Worm (Caenorhabditis elegans): ENCODE data around the gene C16B8.3.

The C16B8.3 gene

DNA sequence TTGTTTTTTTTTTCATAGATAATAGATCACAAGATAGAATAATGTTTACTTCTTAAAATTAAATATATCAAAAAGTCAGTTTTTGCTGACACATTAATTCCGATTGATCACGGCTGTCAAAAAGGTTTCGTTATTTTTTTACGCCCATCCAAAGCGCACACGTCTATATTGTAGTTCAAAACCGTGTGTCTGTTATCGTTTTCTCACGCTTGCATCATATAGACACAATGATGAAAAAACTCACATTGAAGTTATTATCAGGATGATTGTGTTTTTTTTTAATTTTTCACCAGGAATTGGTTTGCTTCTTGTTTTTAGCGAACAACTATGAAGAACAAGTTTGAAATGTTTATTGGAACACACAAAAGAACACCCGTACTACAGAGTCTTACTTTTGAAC lies 39.3 kb upstream of the C16B8.3 start:
- no peak for TF ChIP-seq fkh-10 (GFP tag; optimal IDR thresholded peaks at IDR 0.05)
- TF ChIP-seq fos-1 (tag; optimal IDR thresholded peaks at IDR 0.05): peak; percentile 56
- TF ChIP-seq snpc-4 (tag; optimal IDR thresholded peaks at IDR 0.05): peak; percentile 30
- TF ChIP-seq skn-1 (tag; optimal IDR thresholded peaks at IDR 0.05): peak; percentile 55
- TF ChIP-seq pqm-1 (tag; optimal IDR thresholded peaks at IDR 0.05): peak; percentile 69
- peak; percentile 21 for TF ChIP-seq nhr-43 (tag; optimal IDR thresholded peaks at IDR 0.05; ENCODE audit: poor library complexity, severe bottlenecking)
- TF ChIP-seq egl-5 (tag; optimal IDR thresholded peaks at IDR 0.05): no peak
- TF ChIP-seq hmg-11 (tag; optimal IDR thresholded peaks at IDR 0.05): no peak
- TF ChIP-seq elt-2 (tag; optimal IDR thresholded peaks at IDR 0.05): peak; percentile 97

ce11 chrX:4006966-4007365 lies 38.5 kb upstream of the C16B8.3 start:
- TF ChIP-seq nhr-43 (tag; optimal IDR thresholded peaks at IDR 0.05; ENCODE audit: poor library complexity, severe bottlenecking) (no peak), nhr-76 (tag; optimal IDR thresholded peaks at IDR 0.05) (no peak), ztf-4 (tag; optimal IDR thresholded peaks at IDR 0.05) (no peak), snpc-4 (tag; optimal IDR thresholded peaks at IDR 0.05) (no peak), lsy-12 (tag; optimal IDR thresholded peaks at IDR 0.05) (no peak), zag-1 (tag; optimal IDR thresholded peaks at IDR 0.05) (no peak), skn-1 (tag; optimal IDR thresholded peaks at IDR 0.05) (no peak), egl-27 (tag; optimal IDR thresholded peaks at IDR 0.05) (no peak), unc-39 (tag; optimal IDR thresholded peaks at IDR 0.05) (no peak), mml-1 (tag; optimal IDR thresholded peaks at IDR 0.05) (no peak), nhr-67 (tag; optimal IDR thresholded peaks at IDR 0.05) (no peak), nhr-11 (tag; optimal IDR thresholded peaks at IDR 0.05) (no peak), lin-15B (tag; optimal IDR thresholded peaks at IDR 0.05) (no peak), nhr-23 (tag; optimal IDR thresholded peaks at IDR 0.05) (no peak), fkh-10 (GFP tag; optimal IDR thresholded peaks at IDR 0.05) (no peak), nhr-12 (tag; optimal IDR thresholded peaks at IDR 0.05) (no peak), ztf-11 (tag; optimal IDR thresholded peaks at IDR 0.05) (no peak), elt-1 (tag; optimal IDR thresholded peaks at IDR 0.05) (no peak), R02D3.7 (tag; optimal IDR thresholded peaks at IDR 0.05) (no peak), jun-1 (tag; optimal IDR thresholded peaks at IDR 0.05) (no peak)

ce11 chrX:4005014-4005413 lies 36.6 kb upstream of the C16B8.3 start, which contains the start of gene R02E12.4:
R02E12.4 (plus strand) TSS chrX:4005314.
- no peak for TF ChIP-seq lin-15B (tag; optimal IDR thresholded peaks at IDR 0.05)
- TF ChIP-seq pha-4 (tag; optimal IDR thresholded peaks at IDR 0.05): no peak
- TF ChIP-seq fkh-10 (GFP tag; optimal IDR thresholded peaks at IDR 0.05): no peak
- TF ChIP-seq jun-1 (tag; optimal IDR thresholded peaks at IDR 0.05): no peak
- no peak for TF ChIP-seq ceh-28 (tag; optimal IDR thresholded peaks at IDR 0.05)
- TF ChIP-seq elt-3 (tag; optimal IDR thresholded peaks at IDR 0.05): no peak
- TF ChIP-seq nhr-25 (tag; optimal IDR thresholded peaks at IDR 0.05): no peak
- no peak for TF ChIP-seq zag-1 (tag; optimal IDR thresholded peaks at IDR 0.05)
- no peak for TF ChIP-seq tbx-2 (tag; optimal IDR thresholded peaks at IDR 0.05)
- no peak for TF ChIP-seq sea-2 (GFP tag; optimal IDR thresholded peaks at IDR 0.05)
- no peak for TF ChIP-seq nhr-11 (tag; optimal IDR thresholded peaks at IDR 0.05)
- no peak for TF ChIP-seq lin-39 (tag; optimal IDR thresholded peaks at IDR 0.05)
- no peak for TF ChIP-seq R02D3.7 (tag; optimal IDR thresholded peaks at IDR 0.05)
- no peak for TF ChIP-seq fos-1 (tag; optimal IDR thresholded peaks at IDR 0.05)
- TF ChIP-seq nhr-23 (tag; optimal IDR thresholded peaks at IDR 0.05): no peak
- TF ChIP-seq unc-62 (GFP tag; optimal IDR thresholded peaks at IDR 0.05): no peak
- no peak for TF ChIP-seq pqm-1 (tag; optimal IDR thresholded peaks at IDR 0.05)
- TF ChIP-seq nfya-1 (tag; optimal IDR thresholded peaks at IDR 0.05; ENCODE audit: insufficient read depth): no peak

DNA sequence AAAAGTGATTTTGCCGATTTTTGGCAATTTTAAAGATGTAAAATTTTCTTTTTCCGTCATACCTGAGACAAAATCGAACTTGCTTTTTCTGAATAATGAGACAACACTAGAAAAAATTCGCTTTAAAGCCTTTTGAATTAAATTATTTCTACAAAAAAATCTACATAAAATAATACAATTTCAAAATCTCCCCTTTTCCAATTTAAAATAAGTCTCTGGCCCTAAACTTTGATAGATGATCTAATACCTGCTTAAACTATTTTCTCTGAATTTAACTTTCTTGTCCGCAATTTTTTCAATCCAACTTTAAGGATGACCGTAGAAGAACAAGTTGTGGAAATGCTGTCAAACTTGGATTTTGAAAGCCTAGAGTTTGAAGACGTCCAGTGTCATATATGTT lies 34.8 kb upstream of the C16B8.3 start, which contains the start of gene R02E12.12:
Gene R02E12.12 (plus strand): TSS at position 301 of the 400 bp plus-strand sequence.
- TF ChIP-seq pha-4 (tag; optimal IDR thresholded peaks at IDR 0.05) (no peak), nfya-1 (tag; optimal IDR thresholded peaks at IDR 0.05; ENCODE audit: insufficient read depth) (no peak)

ce11 chrX:3997040-3997439 lies 28.6 kb upstream of the C16B8.3 start, which contains the start of gene R02E12.5:
R02E12.5 (plus strand) TSS chrX:3997340.
- no peak for TF ChIP-seq nhr-25 (tag; optimal IDR thresholded peaks at IDR 0.05)
- no peak for TF ChIP-seq skn-1 (tag; optimal IDR thresholded peaks at IDR 0.05)
- no peak for TF ChIP-seq daf-12 (tag; optimal IDR thresholded peaks at IDR 0.05)
- TF ChIP-seq fkh-2 (tag; optimal IDR thresholded peaks at IDR 0.05): no peak
- no peak for TF ChIP-seq snpc-4 (tag; optimal IDR thresholded peaks at IDR 0.05)
- no peak for TF ChIP-seq nhr-12 (tag; optimal IDR thresholded peaks at IDR 0.05)
- TF ChIP-seq nhr-76 (tag; optimal IDR thresholded peaks at IDR 0.05): no peak
